Fruit fly (Drosophila melanogaster) Kc167 (cell line): ENCODE data around the gene CG31075.

Source experiments
- Myc ChIP-seq: fragments of >200 bp; optimal IDR thresholded peaks from 2 replicates; lab custom pipeline; 2017; ENCODE audit warnings: missing external identifiers
- Sin3A ChIP-seq: fragments of >200 bp; optimal IDR thresholded peaks from 2 replicates; lab custom pipeline; 2018; ENCODE audit warnings: missing external identifiers
- h ChIP-seq: fragments of >200 bp; optimal IDR thresholded peaks from 3 replicates; lab custom pipeline; 2018; ENCODE audit warnings: missing external identifiers
- insv ChIP-seq: fragments of >200 bp; optimal IDR thresholded peaks from 3 replicates; lab custom pipeline; 2018; ENCODE audit warnings: missing external identifiers
- psq ChIP-seq: fragments of >200 bp; optimal IDR thresholded peaks from 2 replicates; lab custom pipeline; 2017; ENCODE audit warnings: missing external identifiers
- ttk ChIP-seq: sonication (Bioruptor generic); optimal IDR thresholded peaks from 2 replicates; lab custom pipeline; 2017; ENCODE audit warnings: missing external identifiers

Gene CG31075

DNA sequence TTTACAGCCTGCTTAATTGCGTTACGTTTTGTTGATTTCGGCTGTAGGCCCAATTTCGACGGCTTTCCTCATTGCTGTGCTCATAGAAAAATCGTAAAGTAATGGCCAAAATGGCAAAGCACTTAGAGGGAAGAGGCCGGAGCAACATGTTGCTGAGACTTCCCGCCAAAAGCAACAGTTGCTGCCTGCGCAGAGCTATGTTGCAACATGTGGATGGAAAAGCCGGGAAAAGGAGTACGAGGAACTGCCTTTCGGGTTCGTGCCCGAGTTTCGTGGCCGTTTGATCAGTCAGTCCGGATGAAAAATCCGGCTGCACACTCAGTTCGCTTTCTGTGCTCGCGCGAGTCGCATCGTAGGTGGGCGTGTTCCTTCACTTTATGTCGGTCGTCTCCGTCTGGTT, 8.3 kb upstream of the CG31075 start, which contains the start of gene RYa-R:
Gene RYa-R (plus strand): TSS at position 339 of the 400 bp plus-strand sequence.
- TF ChIP-seq Sin3A (lab: Kevin White, UChicago), result no peak
- no peak for TF ChIP-seq Myc (lab: Kevin White, UChicago)
- TF ChIP-seq psq, result no peak
- no peak for TF ChIP-seq ttk
- no peak for TF ChIP-seq h (lab: Kevin White, UChicago)
- TF ChIP-seq insv (lab: Kevin White, UChicago), result no peak

DNA sequence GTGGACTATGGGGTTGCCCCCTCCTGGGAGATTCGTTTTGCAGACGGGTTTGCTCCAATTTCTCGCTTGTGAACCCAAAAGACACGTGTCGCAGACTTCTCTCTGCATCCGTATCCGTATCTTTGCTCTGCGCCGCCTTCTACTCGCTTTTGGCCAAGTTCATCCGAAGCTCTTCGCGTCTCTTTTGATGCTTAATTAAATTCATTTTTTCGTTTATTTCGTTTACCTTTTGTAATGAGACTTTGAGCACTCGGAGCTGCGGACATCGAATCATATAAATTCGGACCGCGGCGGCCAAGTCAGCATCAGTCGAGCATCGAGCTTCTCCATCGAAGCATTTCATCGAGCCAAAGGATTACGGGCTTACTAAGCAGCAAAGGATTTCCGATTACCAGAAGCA, 6.2 kb upstream of the CG31075 start, which contains the start of gene TwdlC:
Gene TwdlC (plus strand): TSS at position 301 of the 400 bp plus-strand sequence.
- TF ChIP-seq h (lab: Kevin White, UChicago) (no peak), Sin3A (lab: Kevin White, UChicago) (no peak), Myc (lab: Kevin White, UChicago) (no peak), insv (lab: Kevin White, UChicago) (no peak), ttk (no peak)

DNA sequence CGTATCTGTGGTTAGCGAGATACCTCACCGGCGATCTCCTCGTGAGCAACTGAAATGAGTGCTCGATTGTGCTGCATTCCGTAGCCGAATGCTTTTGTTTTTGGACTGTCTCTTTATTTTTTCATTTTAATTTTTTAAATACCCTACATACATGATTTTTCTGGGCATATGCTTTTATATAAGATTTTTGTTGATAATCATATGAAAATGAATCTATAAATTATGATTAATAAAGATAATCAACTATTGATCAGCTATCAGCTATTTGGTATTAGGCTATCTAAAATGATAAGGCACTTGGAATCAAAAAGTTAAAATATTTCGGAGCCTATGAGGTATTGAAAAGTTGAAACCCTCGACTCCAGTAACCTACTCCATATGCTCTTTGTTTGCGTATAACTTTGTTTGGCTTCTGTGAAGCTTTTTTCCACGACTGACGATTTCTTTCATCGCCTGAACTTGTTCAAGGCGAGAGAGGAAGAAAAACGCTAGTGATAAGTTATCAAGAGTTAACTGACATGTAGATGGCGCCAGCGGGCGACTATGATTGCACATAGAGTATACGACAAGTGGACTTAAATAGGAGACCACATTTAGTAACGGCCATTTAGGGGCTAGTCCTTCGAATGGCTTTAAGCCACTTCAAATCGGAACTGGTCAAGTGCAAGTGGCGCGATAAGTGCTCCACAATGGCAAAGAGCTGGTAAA, 1.6 kb upstream of the CG31075 start, which contains the start of gene CG31076:
Gene CG31076 (minus strand): TSS at position 51 of the 708 bp plus-strand sequence.
- TF ChIP-seq psq, result no peak
- TF ChIP-seq Myc (lab: Kevin White, UChicago), result no peak
- TF ChIP-seq insv (lab: Kevin White, UChicago), result no peak
- TF ChIP-seq ttk, result no peak
- no peak for TF ChIP-seq h (lab: Kevin White, UChicago)
- TF ChIP-seq Sin3A (lab: Kevin White, UChicago), result no peak

DNA sequence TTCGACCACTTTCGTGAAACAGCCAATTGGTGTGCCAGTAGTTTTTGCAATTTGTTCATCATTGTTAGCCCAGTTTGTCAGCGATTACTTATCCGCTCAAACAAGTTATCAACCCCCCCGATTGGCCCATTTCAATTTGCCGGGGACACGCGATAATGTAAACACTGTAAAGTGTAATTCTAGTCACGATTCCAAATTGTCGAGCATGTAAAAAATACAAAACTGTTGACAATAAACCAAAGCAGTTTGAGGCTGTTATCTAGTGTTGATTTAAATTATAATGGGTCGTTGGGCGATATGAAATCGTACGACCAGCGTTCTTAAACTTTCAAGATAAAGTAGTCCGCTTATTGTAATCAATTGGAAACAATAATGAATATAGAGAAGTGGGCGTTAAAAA, 862 bp downstream of the CG31075 start:
- TF ChIP-seq Myc (lab: Kevin White, UChicago), result no peak
- TF ChIP-seq h (lab: Kevin White, UChicago), result no peak
- no peak for TF ChIP-seq ttk
- TF ChIP-seq Sin3A (lab: Kevin White, UChicago), result no peak
- no peak for TF ChIP-seq insv (lab: Kevin White, UChicago)
- no peak for TF ChIP-seq psq

DNA sequence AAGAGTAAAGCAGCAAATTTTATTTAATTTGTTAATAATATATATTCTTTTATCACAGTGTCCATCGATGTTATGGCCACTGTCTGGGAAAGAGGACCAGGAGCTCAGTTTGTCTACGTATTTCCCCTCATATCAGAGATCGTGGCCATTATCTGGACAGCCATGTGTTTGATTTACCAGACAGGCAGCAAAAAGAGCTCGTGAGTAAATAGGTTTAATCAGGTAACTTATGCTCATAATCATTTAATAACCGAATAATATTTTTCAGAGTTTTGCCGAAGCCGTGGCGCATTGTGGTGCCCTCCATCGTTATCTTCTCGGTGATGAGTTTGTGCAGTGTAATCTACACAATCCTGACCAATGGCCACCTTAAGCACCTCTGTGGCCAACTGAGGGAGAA, 3.9 kb downstream of the CG31075 start:
- TF ChIP-seq insv (lab: Kevin White, UChicago), result no peak
- no peak for TF ChIP-seq Sin3A (lab: Kevin White, UChicago)
- TF ChIP-seq Myc (lab: Kevin White, UChicago), result no peak
- no peak for TF ChIP-seq ttk
- no peak for TF ChIP-seq psq
- TF ChIP-seq h (lab: Kevin White, UChicago), result no peak

DNA sequence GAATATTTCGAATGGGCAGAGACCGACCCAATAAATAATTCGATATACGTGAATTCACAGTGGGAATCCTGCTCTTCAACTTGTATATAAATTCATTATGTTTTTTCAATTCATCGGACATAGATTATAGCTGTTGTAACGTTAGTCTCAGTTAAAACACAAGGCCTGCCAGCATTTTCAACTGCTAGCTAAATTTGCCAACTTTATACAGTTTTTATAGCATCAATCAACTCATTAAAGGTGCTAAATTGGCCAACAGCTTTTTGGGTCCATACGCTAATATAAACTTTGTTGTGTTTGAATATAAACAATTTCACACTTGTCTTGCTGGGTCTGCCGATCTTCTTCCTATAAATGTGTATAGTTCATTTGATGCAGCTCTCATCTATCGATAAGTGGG, 6.2 kb downstream of the CG31075 start:
- TF ChIP-seq h (lab: Kevin White, UChicago), result no peak

DNA sequence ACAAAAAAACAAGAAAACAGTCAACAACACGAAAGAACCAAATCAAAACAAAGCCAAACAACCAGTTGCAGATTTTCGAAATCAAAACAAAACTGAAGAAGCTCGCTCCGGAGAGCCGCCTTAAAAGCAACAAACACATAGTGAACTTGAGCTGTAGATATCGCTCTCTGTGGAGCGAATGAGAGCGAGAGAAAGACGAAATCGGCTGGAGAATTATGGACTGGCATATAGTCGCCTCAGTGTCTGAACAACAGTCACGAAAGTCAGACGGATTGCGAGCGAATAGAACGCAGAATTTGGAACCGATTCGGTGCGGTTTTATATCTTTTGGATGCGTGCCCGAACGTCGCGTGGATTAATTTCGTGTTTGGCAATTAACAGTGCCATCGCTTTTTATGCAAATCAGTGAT, 8.0 kb downstream of the CG31075 start:
- TF ChIP-seq psq, result no peak

DNA sequence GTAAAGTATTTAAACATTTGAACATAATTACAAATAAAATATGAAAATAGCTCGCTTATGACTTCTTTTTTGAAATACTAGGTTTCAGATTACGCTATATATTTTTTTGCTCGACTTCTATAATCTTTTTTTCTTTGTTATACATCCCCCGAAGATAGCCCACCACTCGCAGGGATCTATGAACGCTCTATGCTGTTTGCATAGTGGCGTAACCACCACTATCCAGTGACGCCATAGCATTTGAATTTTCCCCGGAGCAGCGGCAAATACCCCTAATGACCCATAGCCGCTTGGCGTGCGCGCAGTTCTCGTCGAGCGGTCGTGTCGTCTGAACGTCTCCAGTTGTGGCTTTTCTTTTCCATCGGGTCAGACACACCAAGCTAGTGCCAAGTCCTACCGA, 10.1 kb downstream of the CG31075 start, which contains the start of the genes CG14253 and CG46313:
Gene CG14253 (plus strand): TSS at position 301 of the 400 bp plus-strand sequence.
Gene CG46313 (plus strand): TSS at position 301 of the 400 bp plus-strand sequence.
- TF ChIP-seq Myc (lab: Kevin White, UChicago) (no peak), ttk (no peak), psq (no peak)

DNA sequence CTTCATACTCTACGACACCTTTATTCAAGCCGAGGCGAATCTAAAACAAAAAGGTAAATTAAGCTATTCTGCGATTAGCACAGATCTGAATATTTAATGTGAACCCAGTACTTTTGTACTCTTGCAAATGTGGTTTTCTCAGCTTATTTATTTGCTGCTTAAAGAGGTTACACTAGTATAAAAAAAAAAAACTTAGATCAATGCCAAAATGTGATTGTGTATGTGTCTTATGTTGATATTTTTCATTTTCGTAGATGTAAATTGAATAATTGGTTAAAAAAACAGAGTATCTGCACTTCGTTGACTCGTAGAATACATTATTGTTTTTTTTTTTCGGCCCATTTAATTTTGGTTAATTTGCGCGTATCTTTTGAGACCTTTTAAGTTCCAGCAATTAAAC, 18.6 kb downstream of the CG31075 start:
- TF ChIP-seq h (lab: Kevin White, UChicago) (no peak), Sin3A (lab: Kevin White, UChicago) (no peak), insv (lab: Kevin White, UChicago) (no peak), psq (no peak), ttk (no peak), Myc (lab: Kevin White, UChicago) (no peak)

DNA sequence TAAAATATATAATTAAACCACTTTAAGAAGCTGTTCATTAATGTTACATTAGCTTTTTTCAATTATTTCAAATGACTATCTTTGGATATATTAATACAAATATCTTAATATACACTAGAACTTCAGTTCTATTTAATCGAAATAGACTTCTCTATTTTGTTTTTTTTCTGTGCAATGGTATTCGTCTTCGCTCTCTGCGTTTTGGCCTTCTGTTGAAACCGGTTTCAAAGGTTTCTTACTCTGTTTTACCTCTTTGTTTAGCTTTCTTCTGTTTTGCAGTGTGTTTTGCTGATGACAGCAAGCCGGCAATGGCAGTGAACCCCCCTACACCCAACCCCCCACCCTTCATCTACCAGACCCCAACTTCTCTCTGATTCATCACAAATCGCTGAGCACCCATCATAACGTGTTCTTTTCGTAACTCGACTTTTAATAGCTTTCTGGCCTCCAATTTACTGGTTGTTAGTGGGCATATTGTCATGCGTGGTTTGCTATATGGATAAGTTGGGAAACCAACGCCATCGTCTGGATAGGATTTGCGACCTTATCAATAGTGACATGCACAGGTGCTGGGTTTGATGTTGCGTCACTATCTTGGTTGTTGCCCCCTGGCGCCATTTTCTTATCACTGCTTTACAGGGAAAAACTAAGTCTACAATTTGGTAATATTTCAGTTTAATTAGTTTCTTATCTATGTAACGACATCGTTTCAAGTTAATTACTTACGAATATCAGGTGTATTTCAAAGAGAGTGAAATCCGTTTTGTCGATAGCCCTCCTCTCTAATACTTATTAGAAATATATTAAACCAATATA, 19.3 kb downstream of the CG31075 start:
- TF ChIP-seq ttk (no peak), Myc (lab: Kevin White, UChicago) (no peak), Sin3A (lab: Kevin White, UChicago) (no peak), psq (no peak), h (lab: Kevin White, UChicago) (no peak), insv (lab: Kevin White, UChicago) (no peak)

DNA sequence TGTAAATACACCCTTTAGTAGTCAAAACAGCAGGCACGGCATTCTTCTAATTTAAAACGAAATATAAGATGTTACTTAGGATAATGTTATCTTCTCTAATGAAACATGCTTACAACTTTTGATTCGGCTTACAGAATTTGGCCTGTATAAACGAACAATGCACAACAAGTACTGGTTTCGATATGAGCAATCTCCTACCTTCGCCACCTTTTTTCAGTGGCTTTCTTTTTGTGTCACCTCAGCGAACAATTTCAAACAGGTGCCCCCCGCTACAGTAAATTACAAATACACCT, 20.1 kb downstream of the CG31075 start:
- TF ChIP-seq ttk, result no peak
- no peak for TF ChIP-seq psq
- TF ChIP-seq insv (lab: Kevin White, UChicago), result no peak
- TF ChIP-seq Sin3A (lab: Kevin White, UChicago), result no peak
- TF ChIP-seq h (lab: Kevin White, UChicago), result no peak
- TF ChIP-seq Myc (lab: Kevin White, UChicago), result no peak

DNA sequence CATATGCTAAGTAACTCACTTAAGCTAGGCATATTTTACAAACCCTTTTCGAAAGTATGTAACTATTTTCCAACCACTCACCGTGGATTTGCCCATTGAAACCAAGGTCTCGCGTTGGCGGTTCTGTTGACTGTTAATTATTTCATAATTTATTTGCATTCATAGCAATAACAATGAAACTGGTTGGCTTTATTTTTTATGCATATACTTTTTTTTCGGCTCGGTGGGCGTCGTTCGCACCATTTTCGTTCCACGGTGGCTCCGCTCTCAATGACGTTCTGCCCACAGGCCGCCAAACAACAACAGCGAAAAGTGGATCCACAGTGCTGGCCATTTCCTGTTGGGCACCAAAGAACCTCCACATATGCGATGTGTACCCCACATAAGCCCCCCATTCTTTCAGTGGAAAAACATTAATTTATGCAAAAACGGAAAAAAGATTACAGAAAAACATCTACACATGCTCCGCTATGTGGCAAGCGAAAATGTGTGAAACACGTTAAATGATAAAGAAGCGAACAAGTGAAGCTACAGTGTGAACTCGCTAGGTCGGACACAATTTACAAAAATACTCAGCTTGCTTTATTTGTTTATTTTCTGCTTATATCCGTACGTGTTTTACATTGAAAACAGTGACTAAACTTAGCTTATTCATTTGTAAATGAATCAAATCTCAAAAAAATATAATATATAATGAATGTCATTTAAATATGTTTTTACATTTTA, 20.6 kb downstream of the CG31075 start:
- no peak for TF ChIP-seq ttk
- TF ChIP-seq Myc (lab: Kevin White, UChicago), result no peak
- TF ChIP-seq psq, result no peak
- TF ChIP-seq insv (lab: Kevin White, UChicago), result no peak
- no peak for TF ChIP-seq h (lab: Kevin White, UChicago)
- no peak for TF ChIP-seq Sin3A (lab: Kevin White, UChicago)
